Worm (Caenorhabditis elegans): ENCODE results near the gene F47G9.6.

The F47G9.6 gene

ce11 chrV:11304879-11305278 is 24.3 kb upstream of the F47G9.6 start, which contains the start of gene srh-45:
Gene srh-45, minus strand, starts transcription at chrV:11304979.
- TF ChIP-seq mxl-3 (GFP tag; optimal IDR thresholded peaks at IDR 0.05) (no peak), T26A8.4 (GFP tag; IDR thresholded peaks at IDR 0.05) (no peak), mxl-2 (GFP tag; conservative IDR thresholded peaks at IDR 0.05) (no peak), ceh-20 (GFP tag; IDR thresholded peaks at IDR 0.05) (no peak), nhr-11 (tag; optimal IDR thresholded peaks at IDR 0.05) (no peak), aha-1 (tag) (peak; percentile 52)

- no peak for TF ChIP-seq lir-3 (tag; optimal IDR thresholded peaks at IDR 0.05)
- TF ChIP-seq dmd-6 (GFP tag; IDR thresholded peaks at IDR 0.05) = no peak
- no peak for TF ChIP-seq php-3 (GFP tag; IDR thresholded peaks at IDR 0.05)
- TF ChIP-seq daf-16 (GFP tag; optimal IDR thresholded peaks at IDR 0.05) = peak in 1 of 2 experiments; percentile 11
- no peak for TF ChIP-seq daf-16 (tag; optimal IDR thresholded peaks at IDR 0.05)
- TF ChIP-seq nhr-102 (tag; optimal IDR thresholded peaks at IDR 0.05) = no peak
- TF ChIP-seq spr-3 (GFP tag; optimal IDR thresholded peaks at IDR 0.05) = no peak
- TF ChIP-seq ceh-20 (GFP tag; IDR thresholded peaks at IDR 0.05) = peak; percentile 47; the same call in 1 of the 2 replicates
- no peak for TF ChIP-seq skn-1 (tag; optimal IDR thresholded peaks at IDR 0.05)
- TF ChIP-seq lin-1 (GFP tag; IDR thresholded peaks at IDR 0.05) = no peak
- TF ChIP-seq hlh-30 (tag; optimal IDR thresholded peaks at IDR 0.05; ENCODE audit: insufficient read depth) = no peak
- TF ChIP-seq zfp-2 (tag; optimal IDR thresholded peaks at IDR 0.05) = no peak
- TF ChIP-seq mep-1 (tag; optimal IDR thresholded peaks at IDR 0.05) = no peak
- no peak for TF ChIP-seq lin-38 (GFP tag; IDR thresholded peaks at IDR 0.05)
- TF ChIP-seq sdz-12 (GFP tag; optimal IDR thresholded peaks at IDR 0.05) = no peak
- TF ChIP-seq jun-1 (tag; optimal IDR thresholded peaks at IDR 0.05) = no peak
- no peak for TF ChIP-seq ztf-7 (tag; optimal IDR thresholded peaks at IDR 0.05)
- TF ChIP-seq Y48G9A.11 (GFP tag; IDR thresholded peaks at IDR 0.05) = no peak
- TF ChIP-seq madf-5 (GFP tag; IDR thresholded peaks at IDR 0.05) = no peak
- TF ChIP-seq nhr-76 (tag; optimal IDR thresholded peaks at IDR 0.05) = no peak
- peak; percentile 9 for TF ChIP-seq nhr-11 (tag; optimal IDR thresholded peaks at IDR 0.05)
- peak; percentile 35 for TF ChIP-seq hlh-11 (tag; optimal IDR thresholded peaks at IDR 0.05)
- no peak for TF ChIP-seq zag-1 (tag; optimal IDR thresholded peaks at IDR 0.05)
- TF ChIP-seq daf-19 (GFP tag; conservative IDR thresholded peaks at IDR 0.05) = no peak
- no peak for TF ChIP-seq dve-1 (tag; optimal IDR thresholded peaks at IDR 0.05; ENCODE audit: insufficient read depth)
- TF ChIP-seq unc-62 (GFP tag; optimal IDR thresholded peaks at IDR 0.05 in 1 of 2) = no peak
- TF ChIP-seq unc-62 (tag; optimal IDR thresholded peaks at IDR 0.05) = no peak
- TF ChIP-seq lin-13 (GFP tag; optimal IDR thresholded peaks at IDR 0.05) = no peak
- TF ChIP-seq F37D6.2 (tag; optimal IDR thresholded peaks at IDR 0.05) = no peak
- TF ChIP-seq nhr-42 (GFP tag; IDR thresholded peaks at IDR 0.05) = no peak
- no peak for TF ChIP-seq daf-8 (GFP tag; IDR thresholded peaks at IDR 0.05)
- no peak for TF ChIP-seq F44E2.7 (GFP tag; IDR thresholded peaks at IDR 0.05)
- TF ChIP-seq nhr-28 (tag; optimal IDR thresholded peaks at IDR 0.05) = no peak
Observed at ce11 chrV:11307781-11308180, 21.4 kb upstream of the F47G9.6 start.

ce11 chrV:11308346-11308745 is 20.9 kb upstream of the F47G9.6 start, which contains the start of gene snf-11:
Gene snf-11, minus strand, starts transcription at chrV:11308446.
- TF ChIP-seq lim-7 (GFP tag; IDR thresholded peaks at IDR 0.05) = no peak
- TF ChIP-seq F26F4.8 (GFP tag; conservative IDR thresholded peaks at IDR 0.05) = no peak
- TF ChIP-seq nhr-6 (tag; optimal IDR thresholded peaks at IDR 0.05) = no peak
- TF ChIP-seq snpc-1.2 (GFP tag; IDR thresholded peaks at IDR 0.05) = no peak
- TF ChIP-seq fkh-10 (GFP tag; optimal IDR thresholded peaks at IDR 0.05) = no peak
- no peak for TF ChIP-seq nhr-48 (tag; optimal IDR thresholded peaks at IDR 0.05)
- no peak for TF ChIP-seq daf-8 (GFP tag; IDR thresholded peaks at IDR 0.05)
- no peak for TF ChIP-seq dve-1 (tag; optimal IDR thresholded peaks at IDR 0.05; ENCODE audit: insufficient read depth)
- no peak for TF ChIP-seq ZK337.2 (GFP tag; IDR thresholded peaks at IDR 0.05)
- TF ChIP-seq T20F7.1 (GFP tag; optimal IDR thresholded peaks at IDR 0.05) = no peak
- TF ChIP-seq hlh-11 (tag; optimal IDR thresholded peaks at IDR 0.05) = no peak
- no peak for TF ChIP-seq zfp-2 (tag; optimal IDR thresholded peaks at IDR 0.05)
